Fruit fly (Drosophila melanogaster) whole organism, pupa: Measurements from ENCODE around the gene spri.

Experiments used
- CG10348 ChIP-seq: fragments of 200-800 bp; sonication (Bioruptor generic); IDR thresholded peaks from 2 replicates; pipeline ENCODE4 v1.3.6; 2022; ENCODE audit warnings: missing biosample characterization, missing genetic modification characterization
- CG12605 ChIP-seq: fragments of 200-800 bp; sonication (Bioruptor generic); IDR thresholded peaks from 2 replicates; pipeline ENCODE4 v1.3.6; 2022; ENCODE audit warnings: missing biosample characterization, missing genetic modification characterization
- CG13204 ChIP-seq: fragments of 200-800 bp; sonication (Bioruptor generic); optimal IDR thresholded peaks from 2 replicates; lab custom pipeline; 2018; ENCODE audit warnings: missing biosample characterization, mild to moderate bottlenecking, missing genetic modification characterization, moderate library complexity
- CG14655 ChIP-seq: fragments of 200-800 bp; sonication (Bioruptor generic); optimal IDR thresholded peaks from 3 replicates; lab custom pipeline; 2017; ENCODE audit warnings: mild to moderate bottlenecking, missing biosample characterization, missing genetic modification reagents, missing genetic modification characterization
- CG15710 ChIP-seq: fragments of 200-800 bp; sonication (Bioruptor generic); optimal IDR thresholded peaks from 2 replicates; lab custom pipeline; 2018; ENCODE audit warnings: missing biosample characterization, mild to moderate bottlenecking, missing genetic modification characterization, moderate library complexity
- CG17806 ChIP-seq: fragments of 200-800 bp; sonication (Bioruptor generic); optimal IDR thresholded peaks from 2 replicates; lab custom pipeline; 2018; ENCODE audit warnings: missing biosample characterization, mild to moderate bottlenecking, missing genetic modification characterization, moderate library complexity
- CG32121 ChIP-seq: fragments of 200-800 bp; sonication (Bioruptor generic); IDR thresholded peaks from 2 replicates; pipeline ENCODE4 v1.3.6; 2022; ENCODE audit warnings: missing biosample characterization, missing genetic modification characterization
- CG34367 ChIP-seq: fragments of 200-800 bp; sonication (Bioruptor generic); optimal IDR thresholded peaks from 2 replicates; lab custom pipeline; 2018; ENCODE audit warnings: missing biosample characterization, mild to moderate bottlenecking, missing genetic modification characterization
- CG4496 ChIP-seq: fragments of 200-800 bp; sonication (Bioruptor generic); IDR thresholded peaks from 3 replicates; pipeline ENCODE4 v1.3.6; 2022; ENCODE audit warnings: missing biosample characterization, missing genetic modification characterization
- CG8159 ChIP-seq: fragments of 200-800 bp; sonication (Bioruptor generic); optimal IDR thresholded peaks from 3 replicates; lab custom pipeline; 2018; ENCODE audit warnings: missing biosample characterization, mild to moderate bottlenecking, missing genetic modification characterization, moderate library complexity
- CG8301 ChIP-seq: fragments of 200-800 bp; sonication (Bioruptor generic); optimal IDR thresholded peaks from 2 replicates; lab custom pipeline; 2018; ENCODE audit warnings: missing biosample characterization, mild to moderate bottlenecking, missing genetic modification characterization
- CG9948 ChIP-seq: fragments of 200-800 bp; sonication (Bioruptor generic); optimal IDR thresholded peaks from 2 replicates; lab custom pipeline; 2018; ENCODE audit warnings: missing biosample characterization, mild to moderate bottlenecking, missing genetic modification characterization, moderate library complexity
- D1 ChIP-seq: fragments of 200-800 bp; sonication (Bioruptor generic); optimal IDR thresholded peaks from 2 replicates; lab custom pipeline; 2018; ENCODE audit warnings: missing biosample characterization, mild to moderate bottlenecking, missing genetic modification characterization, moderate library complexity
- EcR ChIP-seq: fragments of 200-800 bp; sonication (Bioruptor generic); optimal IDR thresholded peaks from 3 replicates; lab custom pipeline; 2019; ENCODE audit warnings: missing biosample characterization, missing genetic modification characterization, mild to moderate bottlenecking, moderate library complexity, missing genetic modification reagents
- Ets98B ChIP-seq: fragments of 200-800 bp; sonication (Bioruptor generic); IDR thresholded peaks from 2 replicates; pipeline ENCODE4 v1.3.6; 2022; ENCODE audit warnings: missing biosample characterization, missing genetic modification characterization
- Pif1A ChIP-seq: fragments of 200-800 bp; sonication (Bioruptor generic); optimal IDR thresholded peaks from 3 replicates; lab custom pipeline; 2016; ENCODE audit warnings: missing biosample characterization, missing genetic modification characterization
- Pif1B ChIP-seq: fragments of 200-800 bp; sonication (Bioruptor generic); optimal IDR thresholded peaks from 3 replicates; lab custom pipeline; 2016; ENCODE audit warnings: missing biosample characterization, missing genetic modification characterization
- Snoo ChIP-seq: fragments of 200-800 bp; sonication (Bioruptor generic); optimal IDR thresholded peaks from 3 replicates; lab custom pipeline; 2017; ENCODE audit warnings: missing biosample characterization, mild to moderate bottlenecking, missing genetic modification characterization, inconsistent platforms
- fd96Ca ChIP-seq: fragments of 200-800 bp; sonication (Bioruptor generic); IDR thresholded peaks from 3 replicates; pipeline ENCODE4 v1.3.6; 2022; ENCODE audit warnings: missing biosample characterization, missing genetic modification characterization
- gl ChIP-seq: fragments of 200-800 bp; sonication (Bioruptor generic); optimal IDR thresholded peaks from 2 replicates; lab custom pipeline; 2018; ENCODE audit warnings: missing biosample characterization, mild to moderate bottlenecking, missing genetic modification characterization
- rn ChIP-seq: fragments of 200-800 bp; sonication (Bioruptor generic); IDR thresholded peaks from 2 replicates; pipeline ENCODE4 v1.3.6; 2022; ENCODE audit warnings: missing biosample characterization, missing genetic modification characterization

Gene spri

dm6 chrX:10535029-10535428 is 50.2 kb downstream of the spri start:
- TF ChIP-seq CG4496 (GFP tag; lab: Robert Waterston, UW) (no peak), CG8301 (tag; lab: Kevin White, UChicago) (no peak), Ets98B (GFP tag; lab: Robert Waterston, UW) (no peak), rn (GFP tag; lab: Robert Waterston, UW) (no peak), gl (tag; lab: Kevin White, UChicago) (no peak), CG8159 (tag; lab: Kevin White, UChicago) (no peak), Pif1A (GFP tag; lab: Kevin White, UChicago) (no peak), CG32121 (no peak), D1 (no peak), Snoo (tag; lab: Kevin White, UChicago) (no peak), Pif1B (GFP tag; lab: Kevin White, UChicago) (no peak), CG12605 (GFP tag; lab: Robert Waterston, UW) (no peak), CG15710 (tag; lab: Kevin White, UChicago) (no peak), CG9948 (tag; lab: Kevin White, UChicago) (no peak), CG17806 (tag; lab: Kevin White, UChicago) (no peak), CG14655 (GFP tag; lab: Kevin White, UChicago) (no peak)

- TF ChIP-seq CG10348 (GFP tag; lab: Robert Waterston, UW) (no peak), CG9948 (tag; lab: Kevin White, UChicago) (no peak), CG34367 (no peak), Snoo (tag; lab: Kevin White, UChicago) (no peak)
These were observed 50.7 kb downstream of the spri start for dm6 chrX:10534526-10534925.

dm6 chrX:10533517-10534284 is 51.5 kb downstream of the spri start:
- TF ChIP-seq CG13204 (GFP tag; lab: Kevin White, UChicago) (no peak), CG15710 (tag; lab: Kevin White, UChicago) (no peak), D1 (no peak), Pif1A (GFP tag; lab: Kevin White, UChicago) (no peak), Pif1B (GFP tag; lab: Kevin White, UChicago) (no peak), CG8159 (tag; lab: Kevin White, UChicago) (no peak), fd96Ca (GFP tag; lab: Robert Waterston, UW) (no peak), Snoo (tag; lab: Kevin White, UChicago) (no peak), CG4496 (GFP tag; lab: Robert Waterston, UW) (no peak), EcR (GFP tag; lab: Kevin White, UChicago) (no peak), CG34367 (no peak), Ets98B (GFP tag; lab: Robert Waterston, UW) (no peak), CG17806 (tag; lab: Kevin White, UChicago) (no peak), CG9948 (tag; lab: Kevin White, UChicago) (no peak), CG14655 (GFP tag; lab: Kevin White, UChicago) (no peak), rn (GFP tag; lab: Robert Waterston, UW) (no peak), gl (tag; lab: Kevin White, UChicago) (no peak), CG32121 (no peak), CG10348 (GFP tag; lab: Robert Waterston, UW) (no peak), CG12605 (GFP tag; lab: Robert Waterston, UW) (no peak)

dm6 chrX:10515323-10515853 is 69.8 kb downstream of the spri start:
- TF ChIP-seq CG14655 (GFP tag; lab: Kevin White, UChicago), result peak; percentile 59
- peak; percentile 64 for TF ChIP-seq CG8159 (tag; lab: Kevin White, UChicago)
- TF ChIP-seq CG12605 (GFP tag; lab: Robert Waterston, UW), result peak; percentile 41; the same call in 1 of the 2 replicates
- TF ChIP-seq CG8301 (tag; lab: Kevin White, UChicago), result peak; percentile 43
- TF ChIP-seq CG10348 (GFP tag; lab: Robert Waterston, UW), result no peak
- peak; percentile 46 for TF ChIP-seq Pif1B (GFP tag; lab: Kevin White, UChicago)
- peak; percentile 43 for TF ChIP-seq CG34367
- no peak for TF ChIP-seq EcR (GFP tag; lab: Kevin White, UChicago)
- TF ChIP-seq CG32121, result peak; percentile 61
- peak; percentile 67 for TF ChIP-seq Ets98B (GFP tag; lab: Robert Waterston, UW)
- TF ChIP-seq Pif1A (GFP tag; lab: Kevin White, UChicago), result peak; percentile 74
- TF ChIP-seq fd96Ca (GFP tag; lab: Robert Waterston, UW), result peak; percentile 75
- peak; percentile 49 for TF ChIP-seq CG17806 (tag; lab: Kevin White, UChicago)
- TF ChIP-seq CG13204 (GFP tag; lab: Kevin White, UChicago), result no peak
- peak; percentile 80 for TF ChIP-seq CG4496 (GFP tag; lab: Robert Waterston, UW)
- TF ChIP-seq rn (GFP tag; lab: Robert Waterston, UW), result no peak
- peak; percentile 54 for TF ChIP-seq CG9948 (tag; lab: Kevin White, UChicago)
- peak; percentile 53 for TF ChIP-seq CG15710 (tag; lab: Kevin White, UChicago)

dm6 chrX:10514850-10515249 is 70.4 kb downstream of the spri start:
- TF ChIP-seq CG17806 (tag; lab: Kevin White, UChicago) (no peak), Pif1B (GFP tag; lab: Kevin White, UChicago) (no peak), rn (GFP tag; lab: Robert Waterston, UW) (no peak), CG8159 (tag; lab: Kevin White, UChicago) (no peak), CG32121 (no peak), CG34367 (no peak), CG10348 (GFP tag; lab: Robert Waterston, UW) (no peak), CG15710 (tag; lab: Kevin White, UChicago) (no peak), D1 (no peak), CG12605 (GFP tag; lab: Robert Waterston, UW) (no peak), gl (tag; lab: Kevin White, UChicago) (no peak), CG4496 (GFP tag; lab: Robert Waterston, UW) (no peak), EcR (GFP tag; lab: Kevin White, UChicago) (no peak), fd96Ca (GFP tag; lab: Robert Waterston, UW) (no peak), CG8301 (tag; lab: Kevin White, UChicago) (no peak), Pif1A (GFP tag; lab: Kevin White, UChicago) (no peak), CG14655 (GFP tag; lab: Kevin White, UChicago) (no peak), Ets98B (GFP tag; lab: Robert Waterston, UW) (no peak)
